Worm (Caenorhabditis elegans): Measurements from ENCODE around the gene Y39B6A.13.
"Not testable (repeated sequence)": the region's sequence is repeated elsewhere in the genome, so short reads cannot be mapped to it uniquely, and the experiment has no call there.

The Y39B6A.13 gene

DNA sequence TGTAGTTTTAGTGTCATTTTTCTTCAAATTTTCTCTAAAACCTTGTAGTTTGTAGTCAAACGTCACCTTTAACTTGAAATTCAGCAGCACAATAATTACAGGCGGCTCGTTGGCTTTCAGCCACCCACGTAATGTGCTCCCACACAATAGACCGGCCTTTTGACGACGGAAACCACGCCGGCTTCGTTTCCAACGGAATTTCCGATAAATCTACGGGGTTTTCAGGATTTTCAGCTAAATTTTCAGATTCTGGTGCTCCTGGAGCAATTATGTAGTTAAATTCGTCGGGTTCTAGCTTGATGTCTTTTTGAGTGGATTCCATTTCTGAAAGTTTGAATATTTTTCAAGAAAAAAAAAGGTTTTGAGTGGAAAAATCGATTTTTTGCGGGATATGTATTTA is 5.4 kb upstream of the Y39B6A.13 start, which contains the start of gene bed-1:
bed-1 (minus strand) TSS at position 337 of the 400 bp plus-strand sequence.
- TF ChIP-seq ztf-11 (tag; optimal IDR thresholded peaks at IDR 0.05) (no peak), pha-4 (tag; optimal IDR thresholded peaks at IDR 0.05) (no peak), hlh-1 (tag; optimal IDR thresholded peaks at IDR 0.05) (no peak)

DNA sequence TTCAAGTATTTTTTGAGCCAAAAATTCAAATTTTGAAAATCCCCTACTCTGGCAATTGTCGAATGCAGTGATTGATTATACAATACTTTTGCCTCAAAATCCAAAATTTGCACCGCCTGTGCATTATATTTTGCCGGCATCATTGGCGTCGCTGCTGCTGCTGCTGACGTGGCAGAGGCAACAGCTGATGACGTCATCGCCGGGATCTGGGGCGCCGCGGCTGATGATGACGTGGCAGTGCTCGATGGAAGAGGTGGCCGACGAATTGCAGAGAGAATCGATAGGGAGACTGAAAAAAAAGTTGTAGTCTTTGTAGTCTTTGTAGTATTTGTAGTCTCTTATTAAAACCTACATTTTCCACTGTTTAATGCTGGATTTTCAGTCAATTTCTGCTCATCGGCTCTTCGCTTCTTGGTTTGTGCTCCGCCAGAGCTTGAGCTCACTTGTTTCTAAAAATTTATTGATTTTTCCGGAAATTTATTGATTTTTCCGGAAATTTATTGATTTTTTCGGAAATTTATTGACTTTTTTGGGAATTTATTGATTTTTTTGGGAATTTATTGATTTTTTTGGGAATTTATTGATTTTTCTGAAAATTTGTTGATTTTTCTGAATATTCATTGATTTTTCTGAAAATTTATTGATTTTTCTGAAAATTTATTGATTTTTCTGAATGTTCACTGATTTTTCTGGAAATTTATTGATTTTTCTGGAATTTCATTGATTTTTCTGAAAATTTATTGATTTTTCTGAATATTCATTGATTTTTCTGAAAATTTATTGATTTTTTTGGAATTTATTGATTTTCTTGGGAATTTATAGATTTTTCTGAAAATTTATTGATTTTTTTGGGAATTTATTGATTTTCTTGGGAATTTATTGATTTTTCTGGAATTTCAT is 1.8 kb upstream of the Y39B6A.13 start:
- TF ChIP-seq zip-8 (tag; optimal IDR thresholded peaks at IDR 0.05) (peak; percentile 63), mab-5 (tag; optimal IDR thresholded peaks at IDR 0.05) (no peak), unc-62 (GFP tag; optimal IDR thresholded peaks at IDR 0.05) (no peak), ces-1 (GFP tag; optimal IDR thresholded peaks at IDR 0.05) (no peak)

DNA sequence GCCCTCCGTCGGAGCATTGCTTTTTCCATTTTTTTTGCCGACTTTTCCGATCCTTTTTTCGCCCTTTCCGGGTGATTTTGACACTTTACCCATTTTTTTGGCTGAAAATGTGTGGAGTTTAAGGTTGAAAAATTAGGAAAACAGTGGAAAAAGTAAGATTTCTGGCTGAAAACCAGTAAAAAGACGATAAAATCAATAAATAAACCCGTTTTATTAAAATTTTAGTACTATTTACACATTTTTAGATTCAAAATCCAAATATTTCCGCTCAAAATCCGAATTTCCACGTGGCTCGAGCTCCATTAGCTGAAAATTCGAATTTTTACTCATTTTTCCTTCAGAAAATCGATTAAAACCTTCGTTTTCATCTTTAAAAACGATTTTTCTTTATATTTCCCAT is 913 bp downstream of the Y39B6A.13 start, which contains the start of gene pro-3:
pro-3 (minus strand) TSS at position 101 of the 400 bp plus-strand sequence.
- TF ChIP-seq nhr-237 (tag; optimal IDR thresholded peaks at IDR 0.05) (no peak), nhr-76 (tag; optimal IDR thresholded peaks at IDR 0.05) (no peak), sem-2 (GFP tag; optimal IDR thresholded peaks at IDR 0.05) (no peak), tbx-8 (GFP tag; optimal IDR thresholded peaks at IDR 0.05) (no peak), drap-1 (GFP tag; optimal IDR thresholded peaks at IDR 0.05) (no peak), ceh-83 (GFP tag; optimal IDR thresholded peaks at IDR 0.05) (no peak), snpc-4 (tag; optimal IDR thresholded peaks at IDR 0.05) (no peak), nhr-12 (tag; optimal IDR thresholded peaks at IDR 0.05) (no peak), hlh-1 (tag; optimal IDR thresholded peaks at IDR 0.05) (no peak), flh-1 (GFP tag; optimal IDR thresholded peaks at IDR 0.05) (no peak)

DNA sequence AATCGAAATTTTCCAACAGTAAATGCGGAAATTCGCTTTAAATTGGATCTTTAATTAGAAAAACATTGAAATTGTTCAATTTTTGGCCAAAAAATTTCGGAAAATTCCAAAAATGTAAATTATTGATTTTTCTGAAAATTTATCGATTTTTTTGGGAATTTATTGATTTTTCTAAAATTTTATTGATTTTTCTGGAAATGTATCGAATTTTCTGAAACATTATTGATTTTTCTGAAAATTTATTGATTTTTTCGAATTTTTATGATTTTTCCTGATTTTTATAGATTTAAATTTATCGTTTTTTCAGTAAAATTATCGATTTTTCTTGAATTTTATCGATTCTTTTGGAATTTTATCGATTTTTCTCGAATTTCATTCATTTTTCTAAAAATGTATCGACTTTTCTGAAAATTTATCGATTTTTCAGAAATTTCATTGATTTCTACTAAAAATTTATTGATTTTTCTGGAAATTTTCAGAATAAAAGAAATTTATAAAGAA is 2.3 kb downstream of the Y39B6A.13 start:
- TF ChIP-seq zip-8 (tag; optimal IDR thresholded peaks at IDR 0.05): no peak
- TF ChIP-seq nhr-2 (tag; optimal IDR thresholded peaks at IDR 0.05): no peak
- TF ChIP-seq sptf-1 (tag; optimal IDR thresholded peaks at IDR 0.05): no peak
- no peak for TF ChIP-seq ztf-11 (tag; optimal IDR thresholded peaks at IDR 0.05)
- TF ChIP-seq elt-3 (tag; optimal IDR thresholded peaks at IDR 0.05): no peak

DNA sequence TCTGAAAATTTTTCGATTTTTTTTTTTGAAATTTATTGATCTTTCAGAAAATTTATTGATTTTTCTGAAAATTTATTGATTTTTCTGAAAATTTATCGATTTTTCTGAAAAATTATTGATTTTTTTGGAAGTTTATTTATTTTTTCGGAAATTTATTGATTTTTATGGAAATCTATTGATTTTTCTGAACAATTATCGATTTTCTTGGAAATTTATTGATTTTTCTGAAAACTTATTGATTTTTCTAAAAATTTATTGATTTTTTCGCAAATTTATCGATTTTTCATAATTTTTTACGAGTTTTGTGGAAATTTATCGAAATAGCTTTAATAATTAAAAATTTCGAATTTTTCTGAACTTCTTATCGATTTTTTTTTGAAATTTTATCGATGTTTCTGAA is 12.2 kb downstream of the Y39B6A.13 start:
- no peak for TF ChIP-seq unc-120 (tag; optimal IDR thresholded peaks at IDR 0.05; ENCODE audit: poor library complexity, severe bottlenecking)

DNA sequence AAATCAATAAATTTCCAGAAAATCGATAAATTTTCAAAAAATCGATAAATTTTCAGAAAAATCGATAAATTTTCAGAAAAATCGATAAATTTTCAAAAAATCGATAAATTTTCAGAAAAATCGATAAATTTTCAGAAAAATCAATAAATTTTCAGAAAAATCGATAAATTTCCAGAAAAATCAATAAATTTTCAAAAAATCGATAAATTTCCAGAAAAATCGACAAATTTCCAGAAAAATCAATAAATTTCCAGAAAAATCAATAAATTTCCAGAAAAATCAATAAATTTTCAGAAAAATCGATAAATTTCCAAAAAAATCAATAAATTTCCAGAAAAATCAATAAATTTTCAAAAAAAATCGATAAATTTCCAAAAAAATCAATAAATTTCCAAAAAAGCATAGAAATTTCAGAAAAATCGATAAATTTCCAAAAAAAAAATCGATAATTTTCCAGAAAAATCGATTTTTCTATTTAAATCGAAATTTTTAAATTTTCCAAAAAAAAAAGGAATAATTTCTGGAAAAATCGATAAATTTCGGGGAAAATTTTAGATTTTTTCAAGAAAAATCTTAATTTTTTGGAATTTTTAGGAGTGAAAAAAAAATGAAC is 17.5 kb downstream of the Y39B6A.13 start, which contains the start of gene zhp-4:
zhp-4 (minus strand) TSS at position 198 of the 613 bp plus-strand sequence.
- TF ChIP-seq ham-2 (GFP tag; optimal IDR thresholded peaks at IDR 0.05); sptf-1 (tag; optimal IDR thresholded peaks at IDR 0.05); nhr-76 (tag; optimal IDR thresholded peaks at IDR 0.05): not testable (repeated sequence)

DNA sequence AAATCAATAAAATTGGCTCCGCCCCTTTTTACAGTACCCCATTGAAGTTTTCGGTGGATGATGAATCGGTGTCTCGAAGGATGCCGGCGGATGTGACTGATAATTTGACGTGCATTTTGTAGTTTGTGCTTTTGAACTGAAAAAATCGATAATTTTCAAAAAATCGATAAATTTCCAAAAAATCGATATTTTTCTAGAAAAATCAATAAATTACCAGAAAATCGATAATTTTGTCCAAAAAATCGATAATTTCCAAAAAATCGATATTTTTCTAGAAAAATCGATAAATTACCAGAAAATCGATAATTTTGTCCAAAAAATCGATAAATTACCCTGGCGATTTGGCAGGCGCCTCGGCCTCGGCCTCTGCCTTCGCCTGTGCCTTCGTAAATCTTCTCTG is 19.7 kb downstream of the Y39B6A.13 start:
- TF ChIP-seq ham-2 (GFP tag; optimal IDR thresholded peaks at IDR 0.05) (no peak), mep-1 (tag; optimal IDR thresholded peaks at IDR 0.05) (no peak), nhr-2 (tag; optimal IDR thresholded peaks at IDR 0.05) (no peak), nhr-76 (tag; optimal IDR thresholded peaks at IDR 0.05) (no peak), hlh-1 (tag; optimal IDR thresholded peaks at IDR 0.05) (no peak), M03D4.4 (tag; optimal IDR thresholded peaks at IDR 0.05) (no peak), elt-1 (tag; optimal IDR thresholded peaks at IDR 0.05; ENCODE audit: borderline replicate concordance, insufficient read depth) (no peak), unc-120 (tag; optimal IDR thresholded peaks at IDR 0.05; ENCODE audit: poor library complexity, severe bottlenecking) (no peak), tbx-8 (GFP tag; optimal IDR thresholded peaks at IDR 0.05) (no peak), pha-4 (tag; optimal IDR thresholded peaks at IDR 0.05) (no peak)

Measured in whole organism, mixed stage, embryonic.